Worm (Caenorhabditis elegans): ENCODE results near the gene osm-6.

Gene osm-6

ce11 chrV:11896322-11896898 is 30.8 kb downstream of the osm-6 start (continued):
- TF ChIP-seq unc-62 (GFP tag; optimal IDR thresholded peaks at IDR 0.05 in 1 of 2) (peak in 1 of 2 experiments; percentile 96), unc-62 (tag; optimal IDR thresholded peaks at IDR 0.05) (no peak), R02D3.7 (tag; optimal IDR thresholded peaks at IDR 0.05) (no peak), spr-1 (tag; optimal IDR thresholded peaks at IDR 0.05) (no peak), ceh-28 (tag; optimal IDR thresholded peaks at IDR 0.05) (no peak), hmg-1.1 (GFP tag; IDR thresholded peaks at IDR 0.05) (no peak), ztf-11 (tag; optimal IDR thresholded peaks at IDR 0.05) (no peak), set-16 (GFP tag; IDR thresholded peaks at IDR 0.05) (no peak), pha-4 (GFP tag; IDR thresholded peaks at IDR 0.05) (no peak), pha-4 (tag; optimal IDR thresholded peaks at IDR 0.05) (peak; percentile 53), nhr-102 (tag; optimal IDR thresholded peaks at IDR 0.05) (no peak), F26F4.8 (GFP tag; conservative IDR thresholded peaks at IDR 0.05) (no peak), zfp-2 (tag; optimal IDR thresholded peaks at IDR 0.05) (no peak), ceh-20 (GFP tag; IDR thresholded peaks at IDR 0.05) (no peak), lin-1 (GFP tag; IDR thresholded peaks at IDR 0.05) (no peak), Y5F2A.4 (GFP tag; optimal IDR thresholded peaks at IDR 0.05) (no peak), mxl-3 (GFP tag; optimal IDR thresholded peaks at IDR 0.05) (peak; percentile 59), fos-1 (tag; optimal IDR thresholded peaks at IDR 0.05) (no peak), tag-97 (GFP tag; IDR thresholded peaks at IDR 0.05) (no peak), nhr-28 (tag; optimal IDR thresholded peaks at IDR 0.05) (peak; percentile 56), Y75B8A.6 (GFP tag; IDR thresholded peaks at IDR 0.05) (no peak), Y105C5A.15 (GFP tag; IDR thresholded peaks at IDR 0.05) (no peak), lin-38 (GFP tag; IDR thresholded peaks at IDR 0.05) (no peak), ceh-62 (tag; optimal IDR thresholded peaks at IDR 0.05) (no peak), zip-2 (tag; optimal IDR thresholded peaks at IDR 0.05) (no peak), ZK546.5 (tag; optimal IDR thresholded peaks at IDR 0.05) (no peak), dpl-1 (GFP tag; optimal IDR thresholded peaks at IDR 0.05) (peak; percentile 79), T20F7.1 (GFP tag; optimal IDR thresholded peaks at IDR 0.05) (no peak), spr-3 (GFP tag; optimal IDR thresholded peaks at IDR 0.05) (no peak), mdt-29 (GFP tag; IDR thresholded peaks at IDR 0.05) (no peak), daf-8 (GFP tag; IDR thresholded peaks at IDR 0.05) (no peak), lin-15B (tag; optimal IDR thresholded peaks at IDR 0.05) (no peak), ceh-44 (GFP tag; IDR thresholded peaks at IDR 0.05) (no peak), duxl-1 (tag; optimal IDR thresholded peaks at IDR 0.05; ENCODE audit: poor library complexity) (no peak), fkh-10 (GFP tag; optimal IDR thresholded peaks at IDR 0.05) (no peak), ctbp-1 (GFP tag; IDR thresholded peaks at IDR 0.05) (no peak), lsy-2 (tag; optimal IDR thresholded peaks at IDR 0.05) (peak in 1 of 2 experiments; percentile 47), vab-7 (GFP tag; IDR thresholded peaks at IDR 0.05) (no peak), skn-1 (tag; optimal IDR thresholded peaks at IDR 0.05) (no peak), Y48G9A.11 (GFP tag; IDR thresholded peaks at IDR 0.05) (no peak), ceh-32 (tag; optimal IDR thresholded peaks at IDR 0.05; ENCODE audit: poor library complexity) (no peak), daf-16 (GFP tag; optimal IDR thresholded peaks at IDR 0.05) (no peak), daf-16 (tag; optimal IDR thresholded peaks at IDR 0.05) (peak; percentile 74), lin-13 (GFP tag; optimal IDR thresholded peaks at IDR 0.05) (no peak), zfp-3 (GFP tag; conservative IDR thresholded peaks at IDR 0.05) (no peak), egl-43 (GFP tag; IDR thresholded peaks at IDR 0.05) (no peak), mep-1 (tag; optimal IDR thresholded peaks at IDR 0.05) (peak; percentile 71), T26A8.4 (GFP tag; IDR thresholded peaks at IDR 0.05) (no peak), gei-8 (GFP tag; optimal IDR thresholded peaks at IDR 0.05) (no peak), nhr-25 (tag; optimal IDR thresholded peaks at IDR 0.05; ENCODE audit: borderline replicate concordance, insufficient read depth) (peak; percentile 26), rbr-2 (tag; optimal IDR thresholded peaks at IDR 0.05) (peak; percentile 23), F44E2.7 (GFP tag; IDR thresholded peaks at IDR 0.05) (no peak)

All from whole organism, L4 larva.